Fruit fly (Drosophila melanogaster) whole organism, prepupa: ENCODE measurements around the gene Ekar.

Experiments used
- Blimp-1 ChIP-seq: fragments of 200-800 bp; sonication (Bioruptor generic); optimal IDR thresholded peaks from 3 replicates; lab custom pipeline; 2017; ENCODE audit warnings: missing biosample characterization, missing genetic modification characterization, mild to moderate bottlenecking, moderate library complexity, missing genetic modification reagents
- CG10631 ChIP-seq: fragments of 200-800 bp; sonication (Bioruptor generic); optimal IDR thresholded peaks from 2 replicates; lab custom pipeline; 2016; ENCODE audit warnings: missing biosample characterization, missing genetic modification characterization
- CG10669 ChIP-seq: fragments of 200-800 bp; sonication (Bioruptor generic); optimal IDR thresholded peaks from 3 replicates; lab custom pipeline; 2018; ENCODE audit warnings: missing biosample characterization, mild to moderate bottlenecking, missing genetic modification characterization, moderate library complexity
- CG11762 ChIP-seq: fragments of 200-800 bp; sonication (Bioruptor generic); optimal IDR thresholded peaks from 3 replicates; lab custom pipeline; 2016; ENCODE audit warnings: missing biosample characterization, missing genetic modification characterization; ENCODE audit not compliant: insufficient read depth
- CG1621 ChIP-seq: fragments of 200-800 bp; sonication (Bioruptor generic); optimal IDR thresholded peaks from 3 replicates; lab custom pipeline; 2018; ENCODE audit warnings: missing biosample characterization, mild to moderate bottlenecking, missing genetic modification characterization
- CG3032 ChIP-seq: fragments of 200-800 bp; optimal IDR thresholded peaks from 2 replicates; lab custom pipeline; 2019; ENCODE audit warnings: missing biosample characterization, mild to moderate bottlenecking, missing genetic modification characterization, moderate library complexity
- CG31627 ChIP-seq: fragments of 200-800 bp; sonication (Bioruptor generic); optimal IDR thresholded peaks from 3 replicates; lab custom pipeline; 2016; ENCODE audit warnings: missing biosample characterization, missing genetic modification characterization
- CG32006 ChIP-seq: fragments of 200-800 bp; sonication (Bioruptor generic); optimal IDR thresholded peaks from 3 replicates; lab custom pipeline; 2017; ENCODE audit warnings: missing biosample characterization, mild to moderate bottlenecking, missing genetic modification characterization
- CG34406 ChIP-seq: fragments of 200-800 bp; sonication (Bioruptor generic); optimal IDR thresholded peaks from 3 replicates; lab custom pipeline; 2016; ENCODE audit warnings: missing biosample characterization, missing genetic modification characterization
- CG4318 ChIP-seq: fragments of 200-800 bp; sonication (Bioruptor generic); optimal IDR thresholded peaks from 3 replicates; lab custom pipeline; 2017; ENCODE audit warnings: missing biosample characterization, mild to moderate bottlenecking, missing genetic modification characterization
- CG6163 ChIP-seq: fragments of 200-800 bp; sonication (Bioruptor generic); IDR thresholded peaks from 3 replicates; pipeline ENCODE4 v1.3.6; 2022; ENCODE audit warnings: missing biosample characterization, missing genetic modification characterization
- CG6276 ChIP-seq: fragments of 200-800 bp; sonication (Bioruptor generic); optimal IDR thresholded peaks from 2 replicates; lab custom pipeline; 2017; ENCODE audit warnings: missing biosample characterization, mild to moderate bottlenecking, missing genetic modification characterization
- CG6792 ChIP-seq: fragments of 200-800 bp; sonication (Bioruptor generic); optimal IDR thresholded peaks from 3 replicates; lab custom pipeline; 2016; ENCODE audit warnings: missing biosample characterization, missing genetic modification characterization
- CG6854 ChIP-seq: fragments of 200-800 bp; sonication (Bioruptor generic); optimal IDR thresholded peaks from 2 replicates; lab custom pipeline; 2017; ENCODE audit warnings: missing biosample characterization, mild to moderate bottlenecking, missing genetic modification characterization
- CG7368 ChIP-seq: fragments of 200-800 bp; sonication (Bioruptor generic); optimal IDR thresholded peaks from 3 replicates; lab custom pipeline; 2016; ENCODE audit warnings: missing biosample characterization, missing genetic modification characterization
- CG8319 ChIP-seq: fragments of 200-800 bp; sonication (Bioruptor generic); optimal IDR thresholded peaks from 3 replicates; lab custom pipeline; 2016; ENCODE audit warnings: missing biosample characterization, missing genetic modification characterization
- CG9139 ChIP-seq: fragments of 200-800 bp; sonication (Bioruptor generic); optimal IDR thresholded peaks from 3 replicates; lab custom pipeline; 2017; ENCODE audit warnings: missing biosample characterization, mild to moderate bottlenecking, missing genetic modification characterization
- Eip93F ChIP-seq: fragments of 200-800 bp; sonication (Bioruptor generic); optimal IDR thresholded peaks from 2 replicates; lab custom pipeline; 2016; ENCODE audit warnings: missing biosample characterization, mild to moderate bottlenecking, missing genetic modification characterization
- Gug ChIP-seq: fragments of 200-800 bp; sonication (Bioruptor generic); IDR thresholded peaks from 2 replicates; pipeline ENCODE4 v1.3.6; 2022; ENCODE audit warnings: missing biosample characterization, missing genetic modification characterization
- Hr39 ChIP-seq: fragments of 200-800 bp; sonication (Bioruptor generic); optimal IDR thresholded peaks from 2 replicates; lab custom pipeline; 2016; ENCODE audit warnings: missing biosample characterization, missing genetic modification characterization
- Met ChIP-seq: fragments of 200-800 bp; sonication (Bioruptor generic); optimal IDR thresholded peaks from 3 replicates; lab custom pipeline; 2016; ENCODE audit warnings: missing biosample characterization, missing genetic modification characterization
- OdsH ChIP-seq: fragments of 200-800 bp; sonication (Bioruptor generic); optimal IDR thresholded peaks from 3 replicates; lab custom pipeline; 2016; ENCODE audit warnings: missing biosample characterization, missing genetic modification characterization
- Smox ChIP-seq: fragments of 200-800 bp; sonication (Bioruptor generic); optimal IDR thresholded peaks from 3 replicates; lab custom pipeline; 2016; ENCODE audit warnings: missing biosample characterization, missing genetic modification characterization
- Sox102F ChIP-seq: fragments of 200-800 bp; sonication (Bioruptor generic); optimal IDR thresholded peaks from 2 replicates; lab custom pipeline; 2016; ENCODE audit warnings: missing biosample characterization, mild to moderate bottlenecking, missing genetic modification characterization
- Sox15 ChIP-seq: fragments of 200-800 bp; sonication (Bioruptor generic); optimal IDR thresholded peaks from 3 replicates; lab custom pipeline; 2016; ENCODE audit warnings: missing biosample characterization, missing genetic modification characterization
- acj6 ChIP-seq: fragments of 200-800 bp; sonication (Bioruptor generic); optimal IDR thresholded peaks from 3 replicates; lab custom pipeline; 2016; ENCODE audit warnings: missing biosample characterization, missing genetic modification characterization
- cyc ChIP-seq: fragments of 200-800 bp; sonication (Bioruptor generic); optimal IDR thresholded peaks from 3 replicates; lab custom pipeline; 2016; ENCODE audit warnings: missing biosample characterization, missing genetic modification characterization
- dac ChIP-seq: fragments of 200-800 bp; sonication (Bioruptor generic); optimal IDR thresholded peaks from 2 replicates; lab custom pipeline; 2017; ENCODE audit warnings: missing biosample characterization, mild to moderate bottlenecking, missing genetic modification characterization
- eg ChIP-seq: fragments of 200-800 bp; sonication (Bioruptor generic); IDR thresholded peaks from 3 replicates; pipeline ENCODE4 v1.3.6; 2022; ENCODE audit warnings: missing biosample characterization, missing genetic modification characterization
- esn ChIP-seq: fragments of 200-800 bp; sonication (Bioruptor generic); optimal IDR thresholded peaks from 2 replicates; lab custom pipeline; 2016; ENCODE audit warnings: missing biosample characterization, mild to moderate bottlenecking, missing genetic modification characterization, moderate library complexity
- fd85E ChIP-seq: fragments of 200-800 bp; sonication (Bioruptor generic); optimal IDR thresholded peaks from 3 replicates; lab custom pipeline; 2016; ENCODE audit warnings: missing biosample characterization, missing genetic modification characterization
- fkh ChIP-seq: fragments of 200-800 bp; sonication (Bioruptor generic); optimal IDR thresholded peaks from 3 replicates; lab custom pipeline; 2017; ENCODE audit warnings: missing biosample characterization, mild to moderate bottlenecking, missing genetic modification characterization, moderate library complexity
- lz ChIP-seq: fragments of 200-800 bp; sonication (Bioruptor generic); optimal IDR thresholded peaks from 3 replicates; lab custom pipeline; 2016; ENCODE audit warnings: missing biosample characterization, missing genetic modification characterization
- net ChIP-seq: fragments of 200-800 bp; sonication (Bioruptor generic); optimal IDR thresholded peaks from 3 replicates; lab custom pipeline; 2016; ENCODE audit warnings: missing biosample characterization, missing genetic modification characterization
- pdm3 ChIP-seq: fragments of 200-800 bp; sonication (Bioruptor generic); optimal IDR thresholded peaks from 3 replicates; lab custom pipeline; 2016; ENCODE audit warnings: missing biosample characterization, missing genetic modification characterization
- svp ChIP-seq: fragments of 200-800 bp; sonication (Bioruptor generic); peaks from one replicate; lab custom pipeline; 2016; ENCODE audit warnings: missing biosample characterization, missing genetic modification characterization
- vri ChIP-seq: fragments of 200-800 bp; sonication (Bioruptor generic); optimal IDR thresholded peaks from 3 replicates; lab custom pipeline; 2016; ENCODE audit warnings: missing biosample characterization, mild to moderate bottlenecking, missing genetic modification characterization

Ekar gene

DNA sequence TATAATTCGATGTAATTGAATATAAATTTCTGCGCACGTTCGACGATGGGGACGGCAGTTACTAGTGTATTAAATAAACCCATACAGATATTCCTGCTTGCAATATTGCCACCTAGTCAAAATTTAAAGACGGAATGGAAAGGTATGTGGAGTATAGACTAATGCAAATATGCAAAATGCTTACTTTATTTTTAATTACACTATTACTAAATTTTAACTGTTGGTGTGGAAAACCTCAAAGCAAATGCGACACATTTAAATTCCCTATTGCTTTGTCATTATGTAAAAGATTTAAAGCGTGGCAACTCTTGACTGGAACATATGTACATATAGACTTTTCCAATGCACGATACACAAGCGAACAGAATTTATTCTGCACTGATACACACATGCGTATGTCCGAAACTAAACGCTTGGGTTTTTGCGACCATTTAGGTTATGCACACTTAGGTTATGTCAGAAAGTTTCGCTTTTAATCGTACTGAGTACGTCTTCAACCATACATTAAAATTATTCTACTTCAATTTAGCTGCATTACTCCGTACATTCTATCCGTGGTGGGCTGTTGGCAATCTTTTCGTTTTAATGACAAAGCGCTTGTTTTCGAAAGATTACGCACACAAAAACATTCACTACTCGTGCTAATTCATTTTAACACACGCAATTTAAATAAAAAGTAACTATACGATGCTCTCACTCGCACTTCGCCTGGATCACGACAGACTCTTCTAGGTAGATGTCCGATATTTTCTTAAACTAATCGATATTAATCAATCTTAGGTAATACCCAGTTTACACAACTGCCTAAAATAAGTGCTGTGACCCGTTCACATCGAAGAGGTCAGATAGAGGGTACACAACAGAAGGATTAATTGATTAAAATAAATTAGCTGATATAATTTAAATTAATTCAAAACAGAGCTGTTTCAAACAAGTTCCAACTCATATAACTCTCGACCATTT, 13.8 kb upstream of the Ekar start, which contains the start of gene gw (continued):
- TF ChIP-seq CG34406 = peak; percentile 83
- TF ChIP-seq Hr39 (GFP tag; lab: Kevin White, UChicago) = peak; percentile 83
- TF ChIP-seq svp (GFP tag; lab: Kevin White, UChicago) = no peak
- peak; percentile 77 for TF ChIP-seq CG8319 (GFP tag; lab: Kevin White, UChicago)
- peak; percentile 84 for TF ChIP-seq lz (GFP tag; lab: Kevin White, UChicago)
- peak; percentile 88 for TF ChIP-seq Met (GFP tag; lab: Kevin White, UChicago)
- TF ChIP-seq CG3032 (tag; lab: Kevin White, UChicago) = peak; percentile 78
- peak; percentile 90 for TF ChIP-seq vri (GFP tag; lab: Kevin White, UChicago)
- TF ChIP-seq eg = no peak
- peak; percentile 83 for TF ChIP-seq Smox (GFP tag; lab: Kevin White, UChicago)
- TF ChIP-seq CG10631 (GFP tag; lab: Kevin White, UChicago) = peak; percentile 84
- TF ChIP-seq CG4318 (GFP tag; lab: Kevin White, UChicago) = no peak
- TF ChIP-seq CG6792 (GFP tag; lab: Kevin White, UChicago) = peak; percentile 78
- peak; percentile 91 for TF ChIP-seq esn
- TF ChIP-seq CG10669 (GFP tag; lab: Kevin White, UChicago) = peak; percentile 4
- peak; percentile 81 for TF ChIP-seq CG11762 (GFP tag; lab: Kevin White, UChicago)
- TF ChIP-seq OdsH = peak; percentile 85
- no peak for TF ChIP-seq CG6163
- TF ChIP-seq pdm3 (GFP tag; lab: Kevin White, UChicago) = peak; percentile 89
- peak; percentile 21 for TF ChIP-seq CG9139 (GFP tag; lab: Kevin White, UChicago)
- TF ChIP-seq acj6 (GFP tag; lab: Kevin White, UChicago) = peak; percentile 85

dm6 chr4:659058-659588, 12.8 kb upstream of the Ekar start:
- TF ChIP-seq CG1621 (tag; lab: Kevin White, UChicago) = no peak
- no peak for TF ChIP-seq fkh (GFP tag; lab: Kevin White, UChicago)
- no peak for TF ChIP-seq Gug
- TF ChIP-seq cyc (GFP tag; lab: Kevin White, UChicago) = no peak
- no peak for TF ChIP-seq eg
- TF ChIP-seq CG32006 (GFP tag; lab: Kevin White, UChicago) = no peak
- no peak for TF ChIP-seq Sox15
- TF ChIP-seq CG7368 (GFP tag; lab: Kevin White, UChicago) = no peak
- TF ChIP-seq vri (GFP tag; lab: Kevin White, UChicago) = no peak
- TF ChIP-seq net (GFP tag; lab: Kevin White, UChicago) = no peak
- no peak for TF ChIP-seq lz (GFP tag; lab: Kevin White, UChicago)
- no peak for TF ChIP-seq Eip93F
- TF ChIP-seq fd85E (GFP tag; lab: Kevin White, UChicago) = no peak
- no peak for TF ChIP-seq CG6854 (GFP tag; lab: Kevin White, UChicago)
- TF ChIP-seq Sox102F (GFP tag; lab: Kevin White, UChicago) = no peak
- TF ChIP-seq dac (GFP tag; lab: Kevin White, UChicago) = no peak

- TF ChIP-seq CG31627 (GFP tag; lab: Kevin White, UChicago) (no peak), CG34406 (no peak), Smox (GFP tag; lab: Kevin White, UChicago) (no peak), Sox15 (no peak), Blimp-1 (GFP tag; lab: Kevin White, UChicago) (no peak), CG6276 (GFP tag; lab: Kevin White, UChicago) (no peak), Sox102F (GFP tag; lab: Kevin White, UChicago) (no peak), CG7368 (GFP tag; lab: Kevin White, UChicago) (no peak), CG3032 (tag; lab: Kevin White, UChicago) (no peak)
These were observed 1.0 kb upstream of the Ekar start for dm6 chr4:647388-647787.
